Worm (Caenorhabditis elegans) whole organism, midembryonic: ENCODE measurements around the gene H01M10.2.

Source experiments
- T22C8.4 ChIP-seq: fragments of 200-800 bp; sonication (Bioruptor generic); IDR thresholded peaks from 2 replicates; pipeline ENCODE4 v1.3.6; 2022; ENCODE audit warnings: missing genetic modification characterization, missing compliant biosample characterization
- cog-1 ChIP-seq: sonication (generic microtip); optimal IDR thresholded peaks from 2 replicates; lab custom pipeline; 2016; ENCODE audit warnings: missing genetic modification characterization, missing compliant biosample characterization
- flt-1 ChIP-seq: fragments of 200-800 bp; sonication (Bioruptor generic); IDR thresholded peaks from 2 replicates; pipeline ENCODE4 v1.3.6; 2022; ENCODE audit warnings: missing genetic modification characterization, missing compliant biosample characterization
- klf-2 ChIP-seq: fragments of 200-800 bp; sonication (Bioruptor generic); conservative IDR thresholded peaks from 2 replicates; pipeline ENCODE4 v1.3.6; 2022; ENCODE audit warnings: missing genetic modification reagents, missing genetic modification characterization, missing compliant biosample characterization
- med-1 ChIP-seq: sonication (generic microtip); optimal IDR thresholded peaks from 2 replicates; lab custom pipeline; 2017; ENCODE audit warnings: missing genetic modification characterization, mild to moderate bottlenecking, missing compliant biosample characterization, antibody characterized with exemption, missing genetic modification reagents; ENCODE audit not compliant: insufficient read depth
- ref-1 ChIP-seq: fragments of 200-800 bp; sonication (Bioruptor generic); conservative IDR thresholded peaks from 2 replicates; pipeline ENCODE4 v1.3.6; 2022; ENCODE audit warnings: missing genetic modification reagents, missing genetic modification characterization, missing compliant biosample characterization
- tab-1 ChIP-seq: fragments of 200-800 bp; sonication (Bioruptor generic); IDR thresholded peaks from 2 replicates; pipeline ENCODE4 v1.3.6; 2022; ENCODE audit warnings: missing genetic modification characterization, missing compliant biosample characterization
- ztf-23 ChIP-seq: fragments of 200-800 bp; sonication (Bioruptor generic); IDR thresholded peaks from 2 replicates; pipeline ENCODE4 v1.3.6; 2022; ENCODE audit warnings: missing genetic modification reagents, missing genetic modification characterization, missing compliant biosample characterization
- ztf-29 ChIP-seq: fragments of 200-800 bp; sonication (Bioruptor generic); IDR thresholded peaks from 2 replicates; pipeline ENCODE4 v1.3.6; 2022; ENCODE audit warnings: missing genetic modification reagents, missing genetic modification characterization, missing compliant biosample characterization

Gene H01M10.2

ce11 chrX:2585655-2586054 is at the start of gene H01M10.2:
TSS of gene H01M10.2 (minus strand) at chrX:2585755.
- TF ChIP-seq flt-1, result no peak
- TF ChIP-seq ref-1 (GFP tag; lab: Robert Waterston, UW), result no peak
- TF ChIP-seq tab-1, result no peak
- TF ChIP-seq klf-2 (GFP tag; lab: Robert Waterston, UW), result no peak
- TF ChIP-seq cog-1 (tag; lab: Kevin White, UChicago), result no peak
- TF ChIP-seq T22C8.4 (GFP tag; lab: Robert Waterston, UW), result no peak
- TF ChIP-seq ztf-23, result no peak
- no peak for TF ChIP-seq ztf-29 (GFP tag; lab: Robert Waterston, UW)
- TF ChIP-seq med-1 (GFP tag; lab: Kevin White, UChicago), result no peak

ce11 chrX:2632869-2633268 is 47.3 kb upstream of the H01M10.2 start:
- TF ChIP-seq flt-1 (no peak), ztf-23 (no peak), tab-1 (no peak), cog-1 (tag; lab: Kevin White, UChicago) (no peak), ref-1 (GFP tag; lab: Robert Waterston, UW) (no peak), med-1 (GFP tag; lab: Kevin White, UChicago) (no peak)

ce11 chrX:2626153-2626552 is 40.6 kb upstream of the H01M10.2 start:
- TF ChIP-seq ztf-29 (GFP tag; lab: Robert Waterston, UW), result no peak
- no peak for TF ChIP-seq klf-2 (GFP tag; lab: Robert Waterston, UW)
- no peak for TF ChIP-seq cog-1 (tag; lab: Kevin White, UChicago)
- no peak for TF ChIP-seq tab-1

ce11 chrX:2620280-2620679 is 34.7 kb upstream of the H01M10.2 start:
- no peak for TF ChIP-seq flt-1
- no peak for TF ChIP-seq ref-1 (GFP tag; lab: Robert Waterston, UW)
- TF ChIP-seq klf-2 (GFP tag; lab: Robert Waterston, UW), result no peak
- TF ChIP-seq tab-1, result no peak
- no peak for TF ChIP-seq ztf-23
- TF ChIP-seq cog-1 (tag; lab: Kevin White, UChicago), result no peak
- TF ChIP-seq T22C8.4 (GFP tag; lab: Robert Waterston, UW), result no peak
- TF ChIP-seq med-1 (GFP tag; lab: Kevin White, UChicago), result no peak
- TF ChIP-seq ztf-29 (GFP tag; lab: Robert Waterston, UW), result no peak

ce11 chrX:2615626-2616025 is 30.1 kb upstream of the H01M10.2 start, which contains the start of gene T03G6.3:
TSS of gene T03G6.3 (minus strand) at chrX:2615726.
- TF ChIP-seq ref-1 (GFP tag; lab: Robert Waterston, UW) (no peak), med-1 (GFP tag; lab: Kevin White, UChicago) (no peak), klf-2 (GFP tag; lab: Robert Waterston, UW) (no peak), ztf-29 (GFP tag; lab: Robert Waterston, UW) (no peak), ztf-23 (no peak), T22C8.4 (GFP tag; lab: Robert Waterston, UW) (no peak), flt-1 (no peak), cog-1 (tag; lab: Kevin White, UChicago) (no peak)

ce11 chrX:2614158-2614557 is 28.6 kb upstream of the H01M10.2 start:
- TF ChIP-seq tab-1, result no peak

ce11 chrX:2613077-2613476 is 27.5 kb upstream of the H01M10.2 start:
- peak; percentile 82 for TF ChIP-seq ztf-29 (GFP tag; lab: Robert Waterston, UW)
- peak; percentile 84 for TF ChIP-seq klf-2 (GFP tag; lab: Robert Waterston, UW)
- peak; percentile 3 for TF ChIP-seq med-1 (GFP tag; lab: Kevin White, UChicago)
- peak; percentile 96 for TF ChIP-seq flt-1
- peak; percentile 91 for TF ChIP-seq ztf-23
- peak; percentile 79 for TF ChIP-seq ref-1 (GFP tag; lab: Robert Waterston, UW)
- TF ChIP-seq T22C8.4 (GFP tag; lab: Robert Waterston, UW), result peak; percentile 88
- peak; percentile 93 for TF ChIP-seq tab-1
- TF ChIP-seq cog-1 (tag; lab: Kevin White, UChicago), result peak; percentile 21

- TF ChIP-seq cog-1 (tag; lab: Kevin White, UChicago) (no peak), T22C8.4 (GFP tag; lab: Robert Waterston, UW) (no peak), flt-1 (no peak), tab-1 (no peak), klf-2 (GFP tag; lab: Robert Waterston, UW) (no peak), ztf-23 (no peak), ztf-29 (GFP tag; lab: Robert Waterston, UW) (no peak), med-1 (GFP tag; lab: Kevin White, UChicago) (no peak), ref-1 (GFP tag; lab: Robert Waterston, UW) (no peak)
Measured at ce11 chrX:2607522-2608278, 22.1 kb upstream of the H01M10.2 start, which contains the start of gene T03G6.1. TSS of gene T03G6.1 (plus strand) at chrX:2608228.

- TF ChIP-seq klf-2 (GFP tag; lab: Robert Waterston, UW) (no peak), T22C8.4 (GFP tag; lab: Robert Waterston, UW) (no peak), ztf-23 (no peak), ref-1 (GFP tag; lab: Robert Waterston, UW) (no peak), ztf-29 (GFP tag; lab: Robert Waterston, UW) (no peak), cog-1 (tag; lab: Kevin White, UChicago) (no peak), med-1 (GFP tag; lab: Kevin White, UChicago) (no peak), flt-1 (no peak), tab-1 (no peak)
Measured at ce11 chrX:2604358-2605016, 18.9 kb upstream of the H01M10.2 start.
